Fruit fly (Drosophila melanogaster) whole organism, embryonic: ENCODE data around the gene JMJD5.

Source experiments
- Asciz ChIP-seq: fragments of 200-800 bp; sonication (Bioruptor generic); optimal IDR thresholded peaks from 2 replicates; lab custom pipeline; 2017; ENCODE audit warnings: missing biosample characterization, mild to moderate bottlenecking, missing genetic modification characterization, missing genetic modification reagents
- CG10431 ChIP-seq: fragments of 200-800 bp; sonication (Bioruptor generic); optimal IDR thresholded peaks from 3 replicates; lab custom pipeline; 2018; ENCODE audit warnings: missing biosample characterization, mild to moderate bottlenecking, missing genetic modification characterization
- CG11398 ChIP-seq: fragments of 200-800 bp; sonication (Bioruptor generic); optimal IDR thresholded peaks from 2 replicates; lab custom pipeline; 2016; ENCODE audit warnings: missing biosample characterization, missing genetic modification characterization
- CG11696 ChIP-seq: fragments of 200-800 bp; sonication (Bioruptor generic); IDR thresholded peaks from 2 replicates; pipeline ENCODE4 v1.3.6; 2022; ENCODE audit warnings: missing biosample characterization, missing genetic modification characterization
- CG12104 ChIP-seq: fragments of 200-800 bp; sonication (Bioruptor generic); optimal IDR thresholded peaks from 3 replicates; lab custom pipeline; 2016; ENCODE audit warnings: missing biosample characterization, missing genetic modification characterization
- CG12236 ChIP-seq: fragments of 200-800 bp; sonication (Bioruptor generic); optimal IDR thresholded peaks from 2 replicates; lab custom pipeline; 2016; ENCODE audit warnings: missing biosample characterization, missing genetic modification characterization
- CG12769 ChIP-seq: fragments of 200-800 bp; sonication (Bioruptor generic); optimal IDR thresholded peaks from 2 replicates; lab custom pipeline; 2019; ENCODE audit warnings: missing biosample characterization, mild to moderate bottlenecking, missing genetic modification characterization, moderate library complexity
- CG14050 ChIP-seq: fragments of 200-800 bp; sonication (Bioruptor generic); IDR thresholded peaks from 3 replicates; pipeline ENCODE4 v1.3.6; 2022; ENCODE audit warnings: missing biosample characterization, missing genetic modification characterization
- CG16815 ChIP-seq: fragments of 200-800 bp; sonication (Bioruptor generic); optimal IDR thresholded peaks from 3 replicates; lab custom pipeline; 2017; ENCODE audit warnings: missing biosample characterization, mild to moderate bottlenecking, missing genetic modification characterization
- CG18476 ChIP-seq: fragments of 200-800 bp; sonication (Bioruptor generic); optimal IDR thresholded peaks from 2 replicates; lab custom pipeline; 2016; ENCODE audit warnings: missing biosample characterization, mild to moderate bottlenecking, missing genetic modification characterization
- CG18619 ChIP-seq: fragments of 200-800 bp; sonication (Bioruptor generic); optimal IDR thresholded peaks from 3 replicates; lab custom pipeline; 2017; ENCODE audit warnings: missing biosample characterization, mild to moderate bottlenecking, missing genetic modification characterization
- CG2199 ChIP-seq: fragments of 200-800 bp; sonication (Bioruptor generic); IDR thresholded peaks from 3 replicates; pipeline ENCODE4 v1.3.6; 2022; ENCODE audit warnings: missing biosample characterization, missing genetic modification characterization
- CG2875 ChIP-seq: fragments of 200-800 bp; sonication (Bioruptor generic); optimal IDR thresholded peaks from 2 replicates; lab custom pipeline; 2017; ENCODE audit warnings: missing biosample characterization, mild to moderate bottlenecking, missing genetic modification characterization, missing genetic modification reagents
- CG32772 ChIP-seq: fragments of 200-800 bp; sonication (Bioruptor generic); IDR thresholded peaks from 2 replicates; pipeline ENCODE4 v1.3.6; 2022; ENCODE audit warnings: missing biosample characterization, missing genetic modification characterization
- CG34422 ChIP-seq: fragments of 200-800 bp; sonication (Bioruptor generic); IDR thresholded peaks from 3 replicates; pipeline ENCODE4 v1.3.6; 2022; ENCODE audit warnings: missing biosample characterization, missing genetic modification characterization
- CG4424 ChIP-seq: fragments of 200-800 bp; sonication (Bioruptor generic); optimal IDR thresholded peaks from 3 replicates; lab custom pipeline; 2016; ENCODE audit warnings: missing biosample characterization, missing genetic modification characterization
- CG4730 ChIP-seq: fragments of 200-800 bp; sonication (Bioruptor generic); IDR thresholded peaks from 2 replicates; pipeline ENCODE4 v1.3.6; 2022; ENCODE audit warnings: missing biosample characterization, missing genetic modification characterization
- CTCF ChIP-seq: fragments of 200-800 bp; sonication (Bioruptor generic); optimal IDR thresholded peaks from 2 replicates; lab custom pipeline; 2017; ENCODE audit warnings: missing biosample characterization, mild to moderate bottlenecking, missing genetic modification characterization, moderate library complexity
- Camta ChIP-seq: fragments of 200-800 bp; sonication (Bioruptor generic); optimal IDR thresholded peaks from 2 replicates; lab custom pipeline; 2016; ENCODE audit warnings: missing biosample characterization, missing genetic modification characterization
- CoRest ChIP-seq: fragments of 200-800 bp; sonication (Bioruptor generic); optimal IDR thresholded peaks from 3 replicates; lab custom pipeline; 2018; ENCODE audit warnings: missing biosample characterization, mild to moderate bottlenecking, missing genetic modification characterization, moderate library complexity
- CrebB ChIP-seq: fragments of 200-800 bp; sonication (Bioruptor generic); optimal IDR thresholded peaks from 3 replicates; lab custom pipeline; 2018; ENCODE audit warnings: missing biosample characterization, mild to moderate bottlenecking, missing genetic modification characterization
- Ets65A ChIP-seq: fragments of 200-800 bp; sonication (Bioruptor generic); peaks from one replicate; lab custom pipeline; 2016; ENCODE audit warnings: missing biosample characterization, missing genetic modification characterization
- Fer3 ChIP-seq: fragments of 200-800 bp; sonication (Bioruptor generic); optimal IDR thresholded peaks from 2 replicates; lab custom pipeline; 2018; ENCODE audit warnings: missing biosample characterization, mild to moderate bottlenecking, missing genetic modification characterization, moderate library complexity
- H15 ChIP-seq: fragments of 200-800 bp; sonication (Bioruptor generic); IDR thresholded peaks from 3 replicates; pipeline ENCODE4 v1.3.6; 2022; ENCODE audit warnings: missing biosample characterization, missing genetic modification characterization
- H2.0 ChIP-seq: fragments of 200-800 bp; sonication (Bioruptor generic); IDR thresholded peaks from 2 replicates; pipeline ENCODE4 v1.3.6; 2022; ENCODE audit warnings: missing biosample characterization, missing genetic modification characterization
- HLH4C ChIP-seq: fragments of 200-800 bp; sonication (Bioruptor generic); IDR thresholded peaks from 3 replicates; pipeline ENCODE4 v1.3.6; 2022; ENCODE audit warnings: missing biosample characterization, missing genetic modification characterization; ENCODE audit not compliant: partially characterized antibody
- HmgD ChIP-seq: fragments of 200-800 bp; sonication (Bioruptor generic); optimal IDR thresholded peaks from 3 replicates; lab custom pipeline; 2016; ENCODE audit warnings: missing biosample characterization, missing genetic modification characterization
- Jarid2 ChIP-seq: fragments of 200-800 bp; sonication (Bioruptor generic); optimal IDR thresholded peaks from 3 replicates; lab custom pipeline; 2017; ENCODE audit warnings: mild to moderate bottlenecking, missing biosample characterization, missing genetic modification reagents, missing genetic modification characterization
- Oli ChIP-seq: fragments of 200-800 bp; sonication (Bioruptor generic); optimal IDR thresholded peaks from 2 replicates; lab custom pipeline; 2018; ENCODE audit warnings: missing biosample characterization, mild to moderate bottlenecking, missing genetic modification characterization, moderate library complexity
- Optix ChIP-seq: fragments of 200-800 bp; sonication (Bioruptor generic); IDR thresholded peaks from 3 replicates; pipeline ENCODE4 v1.3.6; 2022; ENCODE audit warnings: missing biosample characterization, missing genetic modification characterization
- Sin3A ChIP-seq: fragments of >200 bp; optimal IDR thresholded peaks from 2 replicates; lab custom pipeline; 2018
- br ChIP-seq: fragments of >200 bp; optimal IDR thresholded peaks from 2 replicates; lab custom pipeline; 2017
- chn ChIP-seq: fragments of 200-800 bp; sonication (Bioruptor generic); optimal IDR thresholded peaks from 2 replicates; lab custom pipeline; 2016; ENCODE audit warnings: missing biosample characterization, missing genetic modification characterization
- eyg ChIP-seq: fragments of 200-800 bp; sonication (Bioruptor generic); optimal IDR thresholded peaks from 3 replicates; lab custom pipeline; 2016; ENCODE audit warnings: missing biosample characterization, missing genetic modification characterization
- fu2 ChIP-seq: fragments of 200-800 bp; sonication (Bioruptor generic); optimal IDR thresholded peaks from 2 replicates; lab custom pipeline; 2016; ENCODE audit warnings: missing biosample characterization, missing genetic modification characterization
- gce ChIP-seq: fragments of 200-800 bp; sonication (Bioruptor generic); IDR thresholded peaks from 3 replicates; pipeline ENCODE4 v1.3.6; 2022; ENCODE audit warnings: missing biosample characterization, missing genetic modification characterization
- gcm ChIP-seq: fragments of 200-800 bp; sonication (Bioruptor generic); optimal IDR thresholded peaks from 2 replicates; lab custom pipeline; 2019; ENCODE audit warnings: missing biosample characterization, mild to moderate bottlenecking, missing genetic modification characterization, moderate library complexity
- gcm2 ChIP-seq: fragments of 200-800 bp; sonication (Bioruptor generic); optimal IDR thresholded peaks from 2 replicates; lab custom pipeline; 2016; ENCODE audit warnings: missing biosample characterization, missing genetic modification characterization
- gsb ChIP-seq: fragments of 200-800 bp; sonication (Bioruptor generic); IDR thresholded peaks from 2 replicates; pipeline ENCODE4 v1.3.6; 2022; ENCODE audit warnings: missing biosample characterization, missing genetic modification characterization
- kah ChIP-seq: fragments of 200-800 bp; sonication (Bioruptor generic); optimal IDR thresholded peaks from 2 replicates; lab custom pipeline; 2018; ENCODE audit warnings: missing biosample characterization, mild to moderate bottlenecking, missing genetic modification characterization
- maf-S ChIP-seq: fragments of 200-800 bp; sonication (Bioruptor generic); optimal IDR thresholded peaks from 2 replicates; lab custom pipeline; 2016; ENCODE audit warnings: missing biosample characterization, missing genetic modification characterization
- oc ChIP-seq: fragments of 200-800 bp; sonication (Bioruptor generic); optimal IDR thresholded peaks from 2 replicates; lab custom pipeline; 2018; ENCODE audit warnings: missing biosample characterization, mild to moderate bottlenecking, missing genetic modification characterization, moderate library complexity
- peb ChIP-seq: fragments of 200-800 bp; sonication (Bioruptor generic); IDR thresholded peaks from 2 replicates; pipeline ENCODE4 v1.3.6; 2022; ENCODE audit warnings: missing biosample characterization, missing genetic modification characterization
- pum ChIP-seq: fragments of 200-800 bp; sonication (Bioruptor generic); optimal IDR thresholded peaks from 2 replicates; lab custom pipeline; 2016; ENCODE audit warnings: missing biosample characterization, missing genetic modification characterization
- ranshi ChIP-seq: fragments of 200-800 bp; sonication (Bioruptor generic); IDR thresholded peaks from 2 replicates; pipeline ENCODE4 v1.3.6; 2022; ENCODE audit warnings: missing biosample characterization, missing genetic modification characterization
- rib ChIP-seq: fragments of 200-800 bp; sonication (Bioruptor generic); IDR thresholded peaks from 2 replicates; pipeline ENCODE4 v1.3.6; 2022; ENCODE audit warnings: missing biosample characterization, missing genetic modification characterization
- row ChIP-seq: fragments of 200-800 bp; sonication (Bioruptor generic); IDR thresholded peaks from 3 replicates; pipeline ENCODE4 v1.3.6; 2022; ENCODE audit warnings: missing biosample characterization, missing genetic modification characterization
- schlank ChIP-seq: fragments of 200-800 bp; sonication (Bioruptor generic); optimal IDR thresholded peaks from 2 replicates; lab custom pipeline; 2018; ENCODE audit warnings: missing biosample characterization, mild to moderate bottlenecking, missing genetic modification characterization
- sens ChIP-seq: fragments of 200-800 bp; sonication (Bioruptor generic); peaks from one replicate; lab custom pipeline; 2016; ENCODE audit warnings: missing biosample characterization, missing genetic modification characterization
- twi ChIP-seq: fragments of 200-800 bp; optimal IDR thresholded peaks from 2 replicates; lab custom pipeline; 2019; ENCODE audit warnings: missing biosample characterization, mild to moderate bottlenecking, missing genetic modification characterization, moderate library complexity
- tx ChIP-seq: fragments of 200-800 bp; sonication (Bioruptor generic); optimal IDR thresholded peaks from 2 replicates; lab custom pipeline; 2016; ENCODE audit warnings: missing biosample characterization, missing genetic modification characterization
- zen ChIP-seq: fragments of 200-800 bp; sonication (Bioruptor generic); optimal IDR thresholded peaks from 3 replicates; lab custom pipeline; 2018; ENCODE audit warnings: missing biosample characterization, mild to moderate bottlenecking, missing genetic modification characterization, moderate library complexity

JMJD5 gene

DNA sequence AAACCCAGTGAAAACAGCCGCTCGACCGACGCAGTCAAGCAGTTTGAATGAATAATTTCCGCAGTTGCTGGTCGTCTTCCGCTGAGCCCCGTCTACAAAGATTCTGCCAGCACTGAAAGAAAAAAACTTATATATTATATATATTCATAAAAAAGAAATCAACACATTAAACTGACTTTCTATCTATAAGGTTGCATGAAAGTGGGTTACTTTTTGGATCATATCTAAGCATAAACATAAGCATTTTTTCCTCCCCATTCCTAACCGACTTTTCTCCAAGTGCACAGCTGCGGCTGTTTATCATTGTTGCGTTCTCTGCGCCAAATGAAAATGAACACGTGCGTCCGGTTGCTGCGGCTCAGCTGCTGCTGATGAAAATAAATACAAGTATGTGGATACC lies 20.8 kb downstream of the JMJD5 start (continued):
- peak; percentile 63 for TF ChIP-seq CG4730 (GFP tag; lab: Robert Waterston, UW)
- TF ChIP-seq oc (tag; lab: Kevin White, UChicago) = peak; percentile 48
- no peak for TF ChIP-seq fu2
- TF ChIP-seq gcm2 (GFP tag; lab: Kevin White, UChicago) = no peak
- TF ChIP-seq Asciz (GFP tag; lab: Kevin White, UChicago) = peak; percentile 79
- peak; percentile 64 for TF ChIP-seq ranshi (GFP tag; lab: Robert Waterston, UW)
- TF ChIP-seq Jarid2 (GFP tag; lab: Kevin White, UChicago) = peak; percentile 35
- TF ChIP-seq sens (GFP tag; lab: Kevin White, UChicago) = peak; percentile 92
- TF ChIP-seq chn (GFP tag; lab: Kevin White, UChicago) = no peak
- peak; percentile 75 for TF ChIP-seq CG32772 (GFP tag; lab: Robert Waterston, UW)
- TF ChIP-seq br (lab: Kevin White, UChicago) = no peak
- TF ChIP-seq twi (tag; lab: Kevin White, UChicago) = peak; percentile 18
- no peak for TF ChIP-seq eyg (GFP tag; lab: Kevin White, UChicago)
- TF ChIP-seq HLH4C (GFP tag; lab: Robert Waterston, UW) = no peak
- no peak for TF ChIP-seq CG12769 (tag; lab: Kevin White, UChicago)
- TF ChIP-seq CG16815 (GFP tag; lab: Kevin White, UChicago) = peak; percentile 26
- peak; percentile 35 for TF ChIP-seq zen (tag; lab: Kevin White, UChicago)
- TF ChIP-seq gsb (GFP tag; lab: Robert Waterston, UW) = peak; percentile 56; the same call in 1 of the 2 replicates
- TF ChIP-seq CG34422 (GFP tag; lab: Robert Waterston, UW) = peak; percentile 84
- TF ChIP-seq Sin3A (lab: Kevin White, UChicago) = no peak
- peak; percentile 79 for TF ChIP-seq Oli
- peak; percentile 23 for TF ChIP-seq CG10431 (GFP tag; lab: Kevin White, UChicago)
- TF ChIP-seq CG12236 (GFP tag; lab: Kevin White, UChicago) = no peak
- TF ChIP-seq Ets65A = no peak
- TF ChIP-seq CTCF = no peak
- peak; percentile 80 for TF ChIP-seq H15 (GFP tag; lab: Robert Waterston, UW)
- TF ChIP-seq kah (GFP tag; lab: Kevin White, UChicago) = peak; percentile 51
- no peak for TF ChIP-seq Camta (GFP tag; lab: Kevin White, UChicago)

DNA sequence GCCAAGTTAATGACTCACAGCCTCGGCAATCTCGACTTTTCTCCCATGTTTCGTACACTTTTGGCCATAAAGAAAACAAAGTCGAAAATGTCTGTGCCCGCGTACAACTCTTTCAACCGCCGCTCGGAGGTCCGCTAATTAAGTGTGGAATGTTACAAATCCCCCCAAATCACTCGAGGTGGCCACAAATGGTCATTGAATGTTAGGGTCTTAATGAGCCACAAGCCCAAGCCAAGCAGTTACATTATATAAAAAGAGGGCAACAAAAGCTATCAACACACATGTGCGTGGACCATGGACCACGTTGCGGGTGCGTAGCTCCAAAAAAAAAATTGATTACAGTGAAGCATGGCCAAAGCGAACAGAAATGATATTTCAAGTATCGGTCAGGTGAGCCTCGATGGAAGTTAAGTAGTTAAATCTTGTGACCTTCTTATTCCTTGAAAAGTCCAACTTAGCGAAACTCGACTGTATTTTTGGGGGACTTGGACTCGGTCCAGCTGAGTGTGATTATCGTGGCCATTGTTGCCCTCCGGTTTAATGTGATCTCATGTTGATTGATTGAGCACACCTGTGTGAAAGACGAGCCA lies 21.8 kb downstream of the JMJD5 start:
- TF ChIP-seq CrebB (tag; lab: Kevin White, UChicago) = peak; percentile 85
- peak; percentile 68 for TF ChIP-seq gcm (GFP tag; lab: Kevin White, UChicago)
- peak; percentile 87 for TF ChIP-seq pum (GFP tag; lab: Kevin White, UChicago)
- TF ChIP-seq Fer3 (tag; lab: Kevin White, UChicago) = peak; percentile 85
- TF ChIP-seq CG10431 (GFP tag; lab: Kevin White, UChicago) = peak; percentile 16
- TF ChIP-seq Optix (GFP tag; lab: Robert Waterston, UW) = peak; percentile 96
- peak; percentile 57 for TF ChIP-seq twi (tag; lab: Kevin White, UChicago)
- peak; percentile 97 for TF ChIP-seq Ets65A
- peak; percentile 73 for TF ChIP-seq schlank (tag; lab: Kevin White, UChicago)
- peak; percentile 80 for TF ChIP-seq peb
- TF ChIP-seq gce (GFP tag; lab: Robert Waterston, UW) = peak; percentile 95
- peak; percentile 81 for TF ChIP-seq CG2875 (GFP tag; lab: Kevin White, UChicago)
- peak; percentile 93 for TF ChIP-seq CG14050 (GFP tag; lab: Robert Waterston, UW)
- TF ChIP-seq row (GFP tag; lab: Robert Waterston, UW) = peak; percentile 95
- peak; percentile 96 for TF ChIP-seq sens (GFP tag; lab: Kevin White, UChicago)
- TF ChIP-seq CoRest (tag; lab: Kevin White, UChicago) = peak; percentile 86
- TF ChIP-seq tx (GFP tag; lab: Kevin White, UChicago) = peak; percentile 81
- peak; percentile 80 for TF ChIP-seq CG18619 (GFP tag; lab: Kevin White, UChicago)
- peak; percentile 86 for TF ChIP-seq CG11398 (GFP tag; lab: Kevin White, UChicago)
- TF ChIP-seq CG4424 (GFP tag; lab: Kevin White, UChicago) = peak; percentile 82
- peak; percentile 88 for TF ChIP-seq rib (GFP tag; lab: Robert Waterston, UW)
- TF ChIP-seq maf-S (GFP tag; lab: Kevin White, UChicago) = peak; percentile 83
- peak; percentile 94 for TF ChIP-seq CG2199 (GFP tag; lab: Robert Waterston, UW)
- TF ChIP-seq HmgD (GFP tag; lab: Kevin White, UChicago) = peak; percentile 30
- peak; percentile 93 for TF ChIP-seq H2.0 (GFP tag; lab: Robert Waterston, UW)
- TF ChIP-seq CG12104 (GFP tag; lab: Kevin White, UChicago) = peak; percentile 74
- TF ChIP-seq CG11696 (GFP tag; lab: Robert Waterston, UW) = peak; percentile 88
- TF ChIP-seq CG18476 (GFP tag; lab: Kevin White, UChicago) = peak; percentile 76
